Worm (Caenorhabditis elegans) whole organism, L2 larva: ENCODE data around the gene nhr-54.

Experiments
- fos-1 ChIP-seq: fragments of 150-350 bp; optimal IDR thresholded peaks from 2 replicates; lab custom pipeline; 2014; ENCODE audit warnings: missing biosample characterization, missing genetic modification characterization
- gmeb-1 ChIP-seq: fragments of 150-350 bp; optimal IDR thresholded peaks from 2 replicates; lab custom pipeline; 2014; ENCODE audit warnings: missing biosample characterization, missing genetic modification characterization
- lin-13 ChIP-seq: fragments of 150-350 bp; optimal IDR thresholded peaks from 2 replicates; lab custom pipeline; 2014; ENCODE audit warnings: missing biosample characterization, missing genetic modification reagents, missing genetic modification characterization
- lin-39 ChIP-seq: fragments of 150-350 bp; optimal IDR thresholded peaks from 2 replicates; lab custom pipeline; 2014; ENCODE audit warnings: missing biosample characterization, missing genetic modification reagents, missing genetic modification characterization
- mdl-1 ChIP-seq, 2 experiments: fragments of 150-350 bp in 1 of 2; sonication (generic microtip) in 1 of 2; optimal IDR thresholded peaks; 2 replicates each; lab custom pipeline; 2017; ENCODE audit warnings: missing biosample characterization in 2 of 2, missing genetic modification characterization in 2 of 2
- peb-1 ChIP-seq: fragments of 150-350 bp; optimal IDR thresholded peaks from 2 replicates; lab custom pipeline; 2014; ENCODE audit warnings: missing biosample characterization, missing genetic modification characterization
- sem-4 ChIP-seq: fragments of 150-350 bp; optimal IDR thresholded peaks from 2 replicates; lab custom pipeline; 2014; ENCODE audit warnings: missing biosample characterization, missing genetic modification reagents, missing genetic modification characterization

- TF ChIP-seq peb-1 (tag; lab: Kevin White, UChicago) (no peak), sem-4 (tag; lab: Kevin White, UChicago) (no peak), fos-1 (tag; lab: Kevin White, UChicago) (no peak), gmeb-1 (tag; lab: Kevin White, UChicago) (no peak), lin-39 (no peak), lin-13 (GFP tag; lab: Kevin White, UChicago) (no peak), mdl-1 (tag; optimal IDR thresholded peaks at IDR 0.05; lab: Kevin White, UChicago) (no peak)
Observed at ce11 chrV:16540657-16541056, 34.9 kb upstream of the nhr-54 start.
